Worm (Caenorhabditis elegans): ENCODE data around the gene oatr-1.

Gene oatr-1

DNA sequence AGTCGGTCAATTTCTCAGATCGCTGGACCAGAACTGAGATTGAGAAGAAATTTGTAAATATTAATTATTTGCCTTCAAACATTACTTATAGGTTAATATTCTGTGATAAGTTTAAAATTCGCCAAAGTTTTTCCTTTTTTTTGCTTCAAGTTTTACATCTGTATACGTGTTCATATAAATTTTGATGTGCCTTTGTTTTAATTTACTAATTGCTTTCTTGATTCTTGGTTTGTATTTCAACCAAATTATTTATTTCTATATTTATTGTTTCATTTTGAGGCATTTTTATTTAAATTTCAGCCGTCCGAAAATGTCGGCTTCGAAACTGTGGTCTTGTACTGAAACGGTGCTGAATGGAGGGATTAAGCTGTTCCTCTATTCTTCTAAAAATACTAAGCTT, 40.3 kb upstream of the oatr-1 start, which contains the start of gene C05D11.1:
C05D11.1 (plus strand) TSS at position 301 of the 400 bp plus-strand sequence.
- TF ChIP-seq nhr-129 (tag; optimal IDR thresholded peaks at IDR 0.05) (no peak), peb-1 (tag; optimal IDR thresholded peaks at IDR 0.05) (no peak), nhr-11 (tag; optimal IDR thresholded peaks at IDR 0.05) (no peak), lin-11 (tag; optimal IDR thresholded peaks at IDR 0.05) (no peak), alr-1 (tag; optimal IDR thresholded peaks at IDR 0.05) (no peak), gmeb-1 (tag; optimal IDR thresholded peaks at IDR 0.05) (no peak), snpc-4 (tag; optimal IDR thresholded peaks at IDR 0.05) (no peak), nhr-6 (tag; optimal IDR thresholded peaks at IDR 0.05) (no peak), mbf-1 (tag; optimal IDR thresholded peaks at IDR 0.05) (no peak), sma-9 (GFP tag; optimal IDR thresholded peaks at IDR 0.05) (no peak), sma-9 (tag; optimal IDR thresholded peaks at IDR 0.05) (no peak), elt-1 (tag; optimal IDR thresholded peaks at IDR 0.05) (no peak), fos-1 (tag; optimal IDR thresholded peaks at IDR 0.05) (no peak), nhr-21 (tag; optimal IDR thresholded peaks at IDR 0.05) (no peak), egl-27 (tag; optimal IDR thresholded peaks at IDR 0.05) (no peak), nhr-77 (tag; optimal IDR thresholded peaks at IDR 0.05) (no peak), blmp-1 (tag; optimal IDR thresholded peaks at IDR 0.05; ENCODE audit: insufficient read depth) (no peak), dmd-4 (tag; optimal IDR thresholded peaks at IDR 0.05) (no peak), crh-2 (tag; optimal IDR thresholded peaks at IDR 0.05) (no peak), R02D3.7 (tag; optimal IDR thresholded peaks at IDR 0.05) (no peak), sem-4 (tag; optimal IDR thresholded peaks at IDR 0.05) (no peak)

DNA sequence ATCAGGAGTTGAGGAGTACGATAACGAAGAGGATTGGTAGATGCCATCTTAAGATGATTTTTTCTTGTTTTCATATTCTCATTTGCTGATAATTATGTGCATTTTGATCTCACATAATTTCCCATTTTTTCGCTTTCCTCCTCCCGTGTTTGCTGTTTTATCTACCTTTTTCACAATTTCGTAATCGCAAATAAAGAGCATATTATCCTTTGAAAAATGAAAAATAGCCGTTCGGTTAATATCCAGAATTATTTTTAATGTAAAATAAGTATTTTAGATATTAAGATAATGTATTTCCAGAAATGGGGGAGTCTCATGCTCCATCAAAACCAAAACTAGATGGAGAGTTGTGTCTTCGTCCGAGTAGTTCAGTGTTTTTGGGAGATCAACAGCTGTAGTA, 37.0 kb upstream of the oatr-1 start, which contains the start of gene vps-16:
vps-16 (plus strand) TSS at position 301 of the 400 bp plus-strand sequence.
- TF ChIP-seq ceh-16 (tag; optimal IDR thresholded peaks at IDR 0.05) (no peak), sma-9 (GFP tag; optimal IDR thresholded peaks at IDR 0.05) (no peak), sma-9 (tag; optimal IDR thresholded peaks at IDR 0.05) (no peak), aly-2 (tag; optimal IDR thresholded peaks at IDR 0.05) (no peak), skn-1 (tag; optimal IDR thresholded peaks at IDR 0.05) (no peak), nhr-12 (tag; optimal IDR thresholded peaks at IDR 0.05) (no peak), fos-1 (tag; optimal IDR thresholded peaks at IDR 0.05) (no peak), mab-5 (tag; optimal IDR thresholded peaks at IDR 0.05) (no peak), lsy-2 (tag; optimal IDR thresholded peaks at IDR 0.05) (no peak), nhr-77 (tag; optimal IDR thresholded peaks at IDR 0.05) (no peak), nhr-10 (tag; optimal IDR thresholded peaks at IDR 0.05) (no peak), nhr-23 (tag; optimal IDR thresholded peaks at IDR 0.05) (no peak), mbf-1 (tag; optimal IDR thresholded peaks at IDR 0.05) (no peak), ztf-1 (GFP tag; conservative IDR thresholded peaks at IDR 0.05) (no peak), gmeb-1 (tag; optimal IDR thresholded peaks at IDR 0.05) (no peak), nhr-6 (tag; optimal IDR thresholded peaks at IDR 0.05) (no peak), nhr-21 (tag; optimal IDR thresholded peaks at IDR 0.05) (no peak), unc-62 (GFP tag; optimal IDR thresholded peaks at IDR 0.05) (no peak)

DNA sequence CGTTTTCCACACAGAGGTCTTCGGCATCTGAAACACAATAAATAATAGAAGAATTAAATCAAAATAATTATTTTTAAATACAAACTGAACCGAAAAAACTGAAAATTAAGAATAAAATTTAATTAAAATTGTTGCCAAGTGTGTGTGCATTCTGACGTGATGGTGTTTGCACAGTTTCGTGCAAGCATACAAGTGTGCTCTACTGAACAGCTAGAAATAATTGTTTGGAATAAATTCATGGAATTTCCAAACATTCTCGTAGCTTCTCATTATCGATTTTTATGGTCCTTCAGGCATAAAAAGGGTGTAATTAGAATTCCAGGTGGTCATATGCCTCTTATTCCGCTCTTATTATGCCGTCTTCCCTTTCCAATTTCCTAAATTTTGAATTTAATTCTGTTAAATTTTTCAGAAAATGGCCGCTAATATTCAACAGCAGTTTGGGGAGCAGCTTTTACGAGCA, 35.8 kb upstream of the oatr-1 start, which contains the start of the genes mrps-17 and txdc-9:
mrps-17 (minus strand) TSS at position 33 of the 463 bp plus-strand sequence.
txdc-9 (plus strand) TSS at position 413 of the 463 bp plus-strand sequence.
- no peak for TF ChIP-seq ztf-1 (GFP tag; conservative IDR thresholded peaks at IDR 0.05)
- no peak for TF ChIP-seq skn-1 (tag; optimal IDR thresholded peaks at IDR 0.05)
- no peak for TF ChIP-seq peb-1 (tag; optimal IDR thresholded peaks at IDR 0.05)
- TF ChIP-seq nhr-77 (tag; optimal IDR thresholded peaks at IDR 0.05): no peak
- peak; percentile 13 for TF ChIP-seq egl-27 (tag; optimal IDR thresholded peaks at IDR 0.05)
- peak; percentile 60 for TF ChIP-seq F13H6.1 (tag; optimal IDR thresholded peaks at IDR 0.05)
- TF ChIP-seq ztf-4 (tag; optimal IDR thresholded peaks at IDR 0.05): peak; percentile 38
- peak; percentile 67 to 90 for TF ChIP-seq lsy-2 (tag; optimal IDR thresholded peaks at IDR 0.05)
- no peak for TF ChIP-seq nhr-25 (tag; optimal IDR thresholded peaks at IDR 0.05)
- TF ChIP-seq elt-3 (tag; optimal IDR thresholded peaks at IDR 0.05): no peak
- TF ChIP-seq nhr-10 (tag; optimal IDR thresholded peaks at IDR 0.05): no peak
- peak; percentile 60 for TF ChIP-seq fos-1 (tag; optimal IDR thresholded peaks at IDR 0.05)
- peak; percentile 31 for TF ChIP-seq zag-1 (tag; optimal IDR thresholded peaks at IDR 0.05)
- no peak for TF ChIP-seq dmd-4 (tag; optimal IDR thresholded peaks at IDR 0.05)
- TF ChIP-seq nhr-11 (tag; optimal IDR thresholded peaks at IDR 0.05): peak; percentile 6
- TF ChIP-seq unc-55 (GFP tag; optimal IDR thresholded peaks at IDR 0.05): peak; percentile 97
- TF ChIP-seq nhr-23 (tag; optimal IDR thresholded peaks at IDR 0.05): no peak
- no peak for TF ChIP-seq Y55F3AM.14 (GFP tag; optimal IDR thresholded peaks at IDR 0.05)
- TF ChIP-seq lin-13 (GFP tag; optimal IDR thresholded peaks at IDR 0.05): no peak
- no peak for TF ChIP-seq lin-39 (tag; optimal IDR thresholded peaks at IDR 0.05)
- TF ChIP-seq sem-4 (tag; optimal IDR thresholded peaks at IDR 0.05): peak; percentile 83
- TF ChIP-seq mdl-1 (tag; optimal IDR thresholded peaks at IDR 0.05): no peak
- TF ChIP-seq nhr-12 (tag; optimal IDR thresholded peaks at IDR 0.05): no peak
- no peak for TF ChIP-seq R02D3.7 (tag; optimal IDR thresholded peaks at IDR 0.05)
- peak; percentile 37 for TF ChIP-seq lin-11 (tag; optimal IDR thresholded peaks at IDR 0.05)
- no peak for TF ChIP-seq elt-1 (tag; optimal IDR thresholded peaks at IDR 0.05)
- TF ChIP-seq mab-5 (tag; optimal IDR thresholded peaks at IDR 0.05): peak; percentile 64
- no peak for TF ChIP-seq ama-1 (optimal IDR thresholded peaks at IDR 0.05)
- no peak for TF ChIP-seq aly-2 (tag; optimal IDR thresholded peaks at IDR 0.05)
- TF ChIP-seq nhr-237 (tag; optimal IDR thresholded peaks at IDR 0.05): no peak
- TF ChIP-seq nhr-6 (tag; optimal IDR thresholded peaks at IDR 0.05): peak; percentile 58
- TF ChIP-seq gmeb-1 (tag; optimal IDR thresholded peaks at IDR 0.05): peak; percentile 71
- TF ChIP-seq nhr-21 (tag; optimal IDR thresholded peaks at IDR 0.05): peak; percentile 47
- TF ChIP-seq snpc-4 (tag; optimal IDR thresholded peaks at IDR 0.05): no peak
- no peak for TF ChIP-seq ztf-11 (tag; optimal IDR thresholded peaks at IDR 0.05)
- TF ChIP-seq sma-3 (GFP tag; optimal IDR thresholded peaks at IDR 0.05): peak; percentile 65
- peak; percentile 94 for TF ChIP-seq alr-1 (tag; optimal IDR thresholded peaks at IDR 0.05)
- peak; percentile 75 for TF ChIP-seq sma-9 (GFP tag; optimal IDR thresholded peaks at IDR 0.05)
- TF ChIP-seq sma-9 (tag; optimal IDR thresholded peaks at IDR 0.05): no peak
- TF ChIP-seq ceh-82 (tag; optimal IDR thresholded peaks at IDR 0.05): no peak
- peak; percentile 89 for TF ChIP-seq crh-2 (tag; optimal IDR thresholded peaks at IDR 0.05)
